Worm (Caenorhabditis elegans): ENCODE measurements around the gene T24H10.1.

DNA sequence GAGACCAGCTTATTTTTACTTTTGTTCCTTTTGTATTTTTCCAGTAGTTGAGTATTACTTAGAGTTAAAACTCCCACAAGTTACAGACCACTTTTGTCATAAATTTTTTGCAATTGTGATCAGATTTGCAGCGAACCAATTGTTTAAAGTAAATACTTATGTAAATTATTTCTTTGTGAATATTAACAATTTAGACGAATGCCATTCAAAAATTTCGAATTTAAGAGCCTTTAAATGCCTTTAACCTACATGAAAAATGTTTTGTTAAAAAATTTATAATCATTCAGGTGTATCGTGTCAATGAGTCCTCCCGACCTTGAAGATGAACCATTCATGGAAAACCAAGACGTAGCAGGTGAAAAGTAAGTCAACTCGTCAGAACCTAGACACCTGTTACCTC lies 46.8 kb downstream of the T24H10.1 start, which contains the start of gene W07A12.4:
- TF ChIP-seq ceh-63 (GFP tag; optimal IDR thresholded peaks at IDR 0.05) (no peak), jun-1 (tag; optimal IDR thresholded peaks at IDR 0.05) (no peak)

All from whole organism, L1 larva.